Worm (Caenorhabditis elegans): ENCODE results near the gene cpg-2.

DNA sequence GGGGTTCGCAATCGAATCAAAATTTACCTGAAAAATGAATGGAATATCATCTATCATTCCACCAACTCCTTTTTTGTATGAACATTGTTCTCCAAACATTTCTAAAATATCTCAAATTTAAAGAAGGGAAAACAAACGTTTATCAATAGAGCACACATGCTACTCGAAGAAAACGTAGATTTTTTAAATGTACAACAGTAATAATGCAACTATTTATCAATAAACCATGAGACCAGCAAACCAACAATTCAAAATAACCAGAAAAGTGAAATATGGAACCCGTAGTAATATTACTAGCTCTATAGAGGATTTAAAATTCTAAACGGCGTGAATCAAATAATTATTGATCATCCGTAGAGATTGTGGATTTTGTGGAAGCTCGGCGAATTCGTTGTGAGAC is 25.1 kb downstream of the cpg-2 start, which contains the start of gene ZK418.6:
- TF ChIP-seq repo-1 (tag; optimal IDR thresholded peaks at IDR 0.05): no peak
- no peak for TF ChIP-seq T26A5.8 (tag; optimal IDR thresholded peaks at IDR 0.05)
- no peak for TF ChIP-seq die-1 (tag; optimal IDR thresholded peaks at IDR 0.05)
- TF ChIP-seq C06A6.2 (GFP tag; conservative IDR thresholded peaks at IDR 0.05): no peak
- no peak for TF ChIP-seq pbrm-1 (GFP tag; IDR thresholded peaks at IDR 0.05)
